Fruit fly (Drosophila melanogaster): Measurements from ENCODE around the gene CG14570.

The CG14570 gene

dm6 chr3L:21688607-21689129, 41.6 kb downstream of the CG14570 start:
- TF ChIP-seq sna (GFP tag; IDR thresholded peaks at IDR 0.05; ENCODE audit: partially characterized antibody) (no peak), Sry-β (GFP tag; optimal IDR thresholded peaks at IDR 0.05) (peak; percentile 56), D19A (tag; optimal IDR thresholded peaks at IDR 0.05) (no peak), ERR (GFP tag; optimal IDR thresholded peaks at IDR 0.05) (no peak), dimm (GFP tag; IDR thresholded peaks at IDR 0.05) (no peak)

- TF ChIP-seq nom (GFP tag; optimal IDR thresholded peaks at IDR 0.05) (peak; percentile 70), Drgx (GFP tag; IDR thresholded peaks at IDR 0.05) (peak; percentile 39; the same call in 1 of the 2 replicates), sens (GFP tag) (peak; percentile 41), bsh (GFP tag; optimal IDR thresholded peaks at IDR 0.05) (peak in 1 of 2 experiments; percentile 69), insv (GFP tag; optimal IDR thresholded peaks at IDR 0.05) (no peak)
Measured at dm6 chr3L:21685753-21686152, 44.5 kb downstream of the CG14570 start.

dm6 chr3L:21683942-21684341, 46.3 kb downstream of the CG14570 start, which contains the start of gene Sfp78E:
Sfp78E (minus strand) TSS chr3L:21684042.
- TF ChIP-seq seq (GFP tag; IDR thresholded peaks at IDR 0.05) = no peak
- TF ChIP-seq Ets65A (GFP tag) = peak; percentile 22
- no peak for TF ChIP-seq YL-1 (GFP tag; optimal IDR thresholded peaks at IDR 0.05)
- TF ChIP-seq amos (GFP tag; IDR thresholded peaks at IDR 0.05; ENCODE audit: partially characterized antibody) = no peak
- TF ChIP-seq CG8281 (tag; optimal IDR thresholded peaks at IDR 0.05) = no peak

- peak; percentile 20 for TF ChIP-seq NK7.1 (GFP tag; optimal IDR thresholded peaks at IDR 0.05)
- peak; percentile 59 for TF ChIP-seq CG17359 (tag; optimal IDR thresholded peaks at IDR 0.05)
- peak; percentile 66 for TF ChIP-seq NfI (GFP tag; optimal IDR thresholded peaks at IDR 0.05)
- TF ChIP-seq Lim3 (GFP tag; IDR thresholded peaks at IDR 0.05) = no peak
- peak; percentile 52 for TF ChIP-seq Usf (GFP tag; optimal IDR thresholded peaks at IDR 0.05)
- TF ChIP-seq CkIIα-i1 (GFP tag; IDR thresholded peaks at IDR 0.05) = no peak
- peak; percentile 51 for TF ChIP-seq CG5245 (GFP tag; optimal IDR thresholded peaks at IDR 0.05)
- peak; percentile 77 for TF ChIP-seq az2 (GFP tag; optimal IDR thresholded peaks at IDR 0.05)
- TF ChIP-seq tin (GFP tag; optimal IDR thresholded peaks at IDR 0.05) = peak; percentile 74
- no peak for TF ChIP-seq fru (optimal IDR thresholded peaks at IDR 0.05)
- 0 out of 3 replicates have a peak, but pooled peaks have one; percentile 50 for TF ChIP-seq CG7357 (GFP tag; IDR thresholded peaks at IDR 0.05)
- peak; percentile 17 for TF ChIP-seq CG3163 (GFP tag; optimal IDR thresholded peaks at IDR 0.05)
- peak; percentile 83 for TF ChIP-seq CG4617 (GFP tag; optimal IDR thresholded peaks at IDR 0.05; ENCODE audit: borderline replicate concordance)
- TF ChIP-seq CG4730 (GFP tag; IDR thresholded peaks at IDR 0.05) = 0 out of 2 replicates have a peak, but pooled peaks have one; percentile 41
- peak; percentile 90 for TF ChIP-seq wek (GFP tag; optimal IDR thresholded peaks at IDR 0.05)
- TF ChIP-seq CoRest (tag; optimal IDR thresholded peaks at IDR 0.05) = peak; percentile 87
- no peak for TF ChIP-seq kni (GFP tag; optimal IDR thresholded peaks at IDR 0.05)
- TF ChIP-seq CG12155 (GFP tag; optimal IDR thresholded peaks at IDR 0.05) = no peak
- peak; percentile 84 for TF ChIP-seq CG30020 (tag; optimal IDR thresholded peaks at IDR 0.05)
- TF ChIP-seq Asciz (GFP tag; optimal IDR thresholded peaks at IDR 0.05) = no peak
- TF ChIP-seq CG17385 (GFP tag; optimal IDR thresholded peaks at IDR 0.05) = peak; percentile 60
- no peak for TF ChIP-seq Dek (tag; optimal IDR thresholded peaks at IDR 0.05)
- TF ChIP-seq CG4820 (GFP tag; optimal IDR thresholded peaks at IDR 0.05) = peak; percentile 68
- no peak for TF ChIP-seq B-H2 (GFP tag; optimal IDR thresholded peaks at IDR 0.05)
- peak; percentile 38; the same call in 1 of the 2 replicates for TF ChIP-seq CG8765 (GFP tag; IDR thresholded peaks at IDR 0.05)
- TF ChIP-seq Opbp (GFP tag; IDR thresholded peaks at IDR 0.05; ENCODE audit: partially characterized antibody) = no peak
- TF ChIP-seq CG17361 (GFP tag; IDR thresholded peaks at IDR 0.05) = no peak; the same call in 1 of the 3 replicates
- no peak for TF ChIP-seq CG12744 (GFP tag; optimal IDR thresholded peaks at IDR 0.05)
- peak; percentile 66 for TF ChIP-seq CG7786 (GFP tag; optimal IDR thresholded peaks at IDR 0.05)
- TF ChIP-seq twi (tag; optimal IDR thresholded peaks at IDR 0.05) = peak; percentile 72
- peak; percentile 46 for TF ChIP-seq en (GFP tag; optimal IDR thresholded peaks at IDR 0.05)
Measured at dm6 chr3L:21679687-21680086, 50.6 kb downstream of the CG14570 start, which contains the start of the genes Als2 and CG11248. Als2 (minus strand) TSS chr3L:21679755. CG11248 (plus strand) TSS chr3L:21680050.
